Worm (Caenorhabditis elegans) whole organism, midembryonic: ENCODE results near the gene srw-32.

Source experiments
- med-1 ChIP-seq: sonication (generic microtip); optimal IDR thresholded peaks from 2 replicates; lab custom pipeline; 2017; ENCODE audit warnings: missing genetic modification characterization, mild to moderate bottlenecking, missing compliant biosample characterization, antibody characterized with exemption, missing genetic modification reagents; ENCODE audit not compliant: insufficient read depth
- ztf-29 ChIP-seq: fragments of 200-800 bp; sonication (Bioruptor generic); IDR thresholded peaks from 2 replicates; pipeline ENCODE4 v1.3.6; 2022; ENCODE audit warnings: missing genetic modification reagents, missing genetic modification characterization, missing compliant biosample characterization

ce11 chrV:17549362-17549761 is 40.8 kb downstream of the srw-32 start, which contains the start of gene fbxa-176:
- TF ChIP-seq med-1 (GFP tag; lab: Kevin White, UChicago), result no peak
- TF ChIP-seq ztf-29 (GFP tag; lab: Robert Waterston, UW), result no peak
